Worm (Caenorhabditis elegans) whole organism, late embryonic: ENCODE measurements around the gene T13C5.9.

ENCODE experiments used
- C08G9.2 ChIP-seq: sonication (generic microtip); optimal IDR thresholded peaks from 2 replicates; lab custom pipeline; 2016; ENCODE audit warnings: mild to moderate bottlenecking, missing genetic modification characterization, moderate library complexity, missing compliant biosample characterization
- C38D4.7 ChIP-seq: fragments of 200-800 bp; sonication (Bioruptor generic); optimal IDR thresholded peaks from 2 replicates; lab custom pipeline; 2018; ENCODE audit warnings: mild to moderate bottlenecking, missing genetic modification characterization, moderate library complexity, missing compliant biosample characterization
- K09A11.1 ChIP-seq: sonication (generic microtip); optimal IDR thresholded peaks from 2 replicates; lab custom pipeline; 2017; ENCODE audit warnings: antibody characterized with exemption, mild to moderate bottlenecking, missing genetic modification characterization, missing compliant biosample characterization; ENCODE audit not compliant: insufficient read depth
- T23F11.4 ChIP-seq: fragments of 200-800 bp; sonication (Bioruptor generic); optimal IDR thresholded peaks from 2 replicates; lab custom pipeline; 2018; ENCODE audit warnings: mild to moderate bottlenecking, missing genetic modification characterization, missing compliant biosample characterization
- ahr-1 ChIP-seq: sonication (generic microtip); optimal IDR thresholded peaks from 2 replicates; lab custom pipeline; 2016; ENCODE audit warnings: missing genetic modification characterization, missing compliant biosample characterization
- ama-1 ChIP-seq: fragments of 150-350 bp; optimal IDR thresholded peaks from 2 replicates; lab custom pipeline; 2014
- ceh-22 ChIP-seq: sonication (generic microtip); optimal IDR thresholded peaks from 2 replicates; lab custom pipeline; 2017; ENCODE audit warnings: missing biosample characterization, missing genetic modification characterization
- ceh-30 ChIP-seq: fragments of 150-350 bp; optimal IDR thresholded peaks from 2 replicates; lab custom pipeline; 2014; ENCODE audit warnings: missing biosample characterization, missing genetic modification characterization
- ceh-34 ChIP-seq: sonication (generic microtip); optimal IDR thresholded peaks from 2 replicates; lab custom pipeline; 2016; ENCODE audit warnings: mild to moderate bottlenecking, missing genetic modification characterization, missing compliant biosample characterization
- ceh-45 ChIP-seq: fragments of 200-800 bp; sonication (Bioruptor generic); IDR thresholded peaks from 2 replicates; pipeline ENCODE4 v1.3.6; 2022; ENCODE audit warnings: missing genetic modification reagents, missing genetic modification characterization, missing compliant biosample characterization
- ceh-48 ChIP-seq: sonication (generic microtip); optimal IDR thresholded peaks from 2 replicates; lab custom pipeline; 2016; ENCODE audit warnings: missing genetic modification characterization, inconsistent platforms, missing compliant biosample characterization
- ceh-6 ChIP-seq: fragments of 200-800 bp; sonication (Bioruptor generic); optimal IDR thresholded peaks from 2 replicates; lab custom pipeline; 2018; ENCODE audit warnings: mild to moderate bottlenecking, missing genetic modification characterization, missing compliant biosample characterization
- ceh-9 ChIP-seq: sonication (generic microtip); optimal IDR thresholded peaks from 2 replicates; lab custom pipeline; 2016; ENCODE audit warnings: mild to moderate bottlenecking, missing genetic modification characterization, inconsistent platforms, missing compliant biosample characterization
- che-1 ChIP-seq: sonication (generic microtip); optimal IDR thresholded peaks from 2 replicates; lab custom pipeline; 2016; ENCODE audit warnings: mild to moderate bottlenecking, missing genetic modification characterization, missing compliant biosample characterization
- dve-1 ChIP-seq: sonication (generic microtip); optimal IDR thresholded peaks from 2 replicates; lab custom pipeline; 2017; ENCODE audit warnings: antibody characterized with exemption, mild to moderate bottlenecking, missing genetic modification characterization, missing compliant biosample characterization
- elt-2 ChIP-seq: sonication (generic microtip); optimal IDR thresholded peaks from 2 replicates; lab custom pipeline; 2016; ENCODE audit warnings: missing genetic modification reagents, missing genetic modification characterization, missing compliant biosample characterization
- ets-4 ChIP-seq: sonication (generic microtip); optimal IDR thresholded peaks from 2 replicates; lab custom pipeline; 2016; ENCODE audit warnings: missing genetic modification characterization, missing compliant biosample characterization
- fkh-6 ChIP-seq: sonication (generic microtip); optimal IDR thresholded peaks from 2 replicates; lab custom pipeline; 2016; ENCODE audit warnings: missing genetic modification characterization, missing compliant biosample characterization
- gmeb-2 ChIP-seq: sonication (generic microtip); optimal IDR thresholded peaks from 2 replicates; lab custom pipeline; 2016; ENCODE audit warnings: missing genetic modification characterization, inconsistent platforms, missing compliant biosample characterization
- hlh-13 ChIP-seq: fragments of 200-800 bp; sonication (Bioruptor generic); optimal IDR thresholded peaks from 2 replicates; lab custom pipeline; 2018; ENCODE audit warnings: mild to moderate bottlenecking, missing genetic modification characterization, missing compliant biosample characterization
- hlh-15 ChIP-seq: sonication (generic microtip); optimal IDR thresholded peaks from 2 replicates; lab custom pipeline; 2016; ENCODE audit warnings: missing genetic modification characterization, missing compliant biosample characterization
- hlh-30 ChIP-seq: sonication (generic microtip); optimal IDR thresholded peaks from 2 replicates; lab custom pipeline; 2017; ENCODE audit warnings: antibody characterized with exemption, missing genetic modification characterization, missing compliant biosample characterization; ENCODE audit not compliant: insufficient read depth
- hlh-8 ChIP-seq: sonication (generic microtip); optimal IDR thresholded peaks from 2 replicates; lab custom pipeline; 2016; ENCODE audit warnings: missing genotype, missing genetic modification characterization, missing compliant biosample characterization
- lim-6 ChIP-seq: sonication (generic microtip); optimal IDR thresholded peaks from 2 replicates; lab custom pipeline; 2016; ENCODE audit warnings: missing genetic modification characterization, missing compliant biosample characterization
- lin-11 ChIP-seq: fragments of 200-800 bp; sonication (Bioruptor generic); optimal IDR thresholded peaks from 2 replicates; lab custom pipeline; 2018; ENCODE audit warnings: mild to moderate bottlenecking, missing genetic modification characterization, missing compliant biosample characterization
- madf-2 ChIP-seq: sonication (generic microtip); optimal IDR thresholded peaks from 2 replicates; lab custom pipeline; 2017; ENCODE audit warnings: missing genetic modification characterization, missing compliant biosample characterization
- mec-3 ChIP-seq: sonication (generic microtip); optimal IDR thresholded peaks from 2 replicates; lab custom pipeline; 2016; ENCODE audit warnings: borderline replicate concordance, missing genetic modification characterization, missing compliant biosample characterization
- nfya-1 ChIP-seq: sonication (generic microtip); optimal IDR thresholded peaks from 2 replicates; lab custom pipeline; 2017; ENCODE audit warnings: missing genetic modification characterization, mild to moderate bottlenecking, missing compliant biosample characterization, antibody characterized with exemption, moderate library complexity
- nhr-11 ChIP-seq: fragments of 150-350 bp; optimal IDR thresholded peaks from 2 replicates; lab custom pipeline; 2014; ENCODE audit warnings: missing biosample characterization, missing genetic modification characterization
- npax-4 ChIP-seq: sonication (generic microtip); optimal IDR thresholded peaks from 2 replicates; lab custom pipeline; 2016; ENCODE audit warnings: missing genetic modification characterization, missing compliant biosample characterization
- odd-2 ChIP-seq: sonication (generic microtip); optimal IDR thresholded peaks from 2 replicates; lab custom pipeline; 2017; ENCODE audit warnings: antibody characterized with exemption, mild to moderate bottlenecking, missing genetic modification characterization, missing compliant biosample characterization
- pag-3 ChIP-seq: sonication (generic microtip); optimal IDR thresholded peaks from 2 replicates; lab custom pipeline; 2016; ENCODE audit warnings: missing compliant biosample characterization, missing genetic modification characterization, borderline replicate concordance
- pat-9 ChIP-seq: fragments of 200-800 bp; sonication (Bioruptor generic); optimal IDR thresholded peaks from 2 replicates; lab custom pipeline; 2018; ENCODE audit warnings: mild to moderate bottlenecking, missing genetic modification characterization, moderate library complexity, missing compliant biosample characterization
- pax-1 ChIP-seq: fragments of 150-350 bp; optimal IDR thresholded peaks from 2 replicates; lab custom pipeline; 2014; ENCODE audit warnings: missing biosample characterization, missing genetic modification characterization
- pha-4 ChIP-seq: fragments of 150-350 bp; optimal IDR thresholded peaks from 2 replicates; lab custom pipeline; 2018; ENCODE audit warnings: missing biosample characterization, missing genetic modification reagents, missing genetic modification characterization
- pros-1 ChIP-seq: fragments of 150-350 bp; optimal IDR thresholded peaks from 2 replicates; lab custom pipeline; 2014; ENCODE audit warnings: missing biosample characterization, missing genetic modification reagents, missing genetic modification characterization
- ref-2 ChIP-seq: sonication (generic microtip); optimal IDR thresholded peaks from 2 replicates; lab custom pipeline; 2016; ENCODE audit warnings: missing genetic modification characterization, missing compliant biosample characterization
- rnt-1 ChIP-seq: sonication (generic microtip); optimal IDR thresholded peaks from 2 replicates; lab custom pipeline; 2016; ENCODE audit warnings: missing genetic modification characterization, missing compliant biosample characterization
- sdc-2 ChIP-seq: sonication (generic microtip); optimal IDR thresholded peaks from 2 replicates; lab custom pipeline; 2016; ENCODE audit warnings: missing genotype, missing genetic modification characterization, missing compliant biosample characterization
- sox-4 ChIP-seq: sonication (generic microtip); optimal IDR thresholded peaks from 2 replicates; lab custom pipeline; 2017; ENCODE audit warnings: mild to moderate bottlenecking, missing genetic modification characterization, inconsistent platforms, missing compliant biosample characterization
- syd-9 ChIP-seq: sonication (generic microtip); optimal IDR thresholded peaks from 2 replicates; lab custom pipeline; 2016; ENCODE audit warnings: mild to moderate bottlenecking, missing genetic modification characterization, moderate library complexity, missing compliant biosample characterization
- tbx-2 ChIP-seq: sonication (generic microtip); optimal IDR thresholded peaks from 2 replicates; lab custom pipeline; 2016; ENCODE audit warnings: missing genetic modification characterization, missing compliant biosample characterization
- tbx-7 ChIP-seq: sonication (generic microtip); optimal IDR thresholded peaks from 2 replicates; lab custom pipeline; 2016; ENCODE audit warnings: missing genotype, missing genetic modification characterization, missing compliant biosample characterization
- ttx-3 ChIP-seq: sonication (generic microtip); optimal IDR thresholded peaks from 2 replicates; lab custom pipeline; 2016; ENCODE audit warnings: missing genetic modification reagents, missing genetic modification characterization, missing compliant biosample characterization
- unc-3 ChIP-seq, 2 experiments: fragments of 200-800 bp in 1 of 2; sonication (Bioruptor generic) in 1 of 2; sonication (generic microtip) in 1 of 2; conservative IDR thresholded peaks in 1 of 2; optimal IDR thresholded peaks in 1 of 2; 2 replicates each; pipeline versions ENCODE4 v1.3.6 to Lab custom; 2016 to 2022; ENCODE audit warnings: missing compliant biosample characterization in 2 of 2, missing genetic modification characterization in 2 of 2, missing genetic modification reagents in 1 of 2
- unc-86 ChIP-seq: sonication (generic microtip); optimal IDR thresholded peaks from 2 replicates; lab custom pipeline; 2016; ENCODE audit warnings: missing genetic modification characterization, missing compliant biosample characterization

The T13C5.9 gene

ce11 chrX:6219892-6220291 is 29.8 kb downstream of the T13C5.9 start (continued):
- TF ChIP-seq ceh-30 (tag; lab: Kevin White, UChicago) (no peak), tbx-2 (tag; lab: Kevin White, UChicago) (peak; percentile 36), ref-2 (tag; lab: Kevin White, UChicago) (peak; percentile 42), C38D4.7 (GFP tag; lab: Kevin White, UChicago) (peak; percentile 50), mec-3 (tag; lab: Kevin White, UChicago) (no peak), unc-86 (tag; lab: Kevin White, UChicago) (no peak), npax-4 (tag; lab: Kevin White, UChicago) (no peak), hlh-15 (tag; lab: Kevin White, UChicago) (peak; percentile 35), tbx-7 (no peak), pha-4 (tag; lab: Kevin White, UChicago) (no peak), pax-1 (no peak), syd-9 (tag; lab: Kevin White, UChicago) (peak; percentile 52), ceh-45 (GFP tag; lab: Robert Waterston, UW) (peak; percentile 53; the same call in 1 of the 2 replicates), ceh-6 (GFP tag; lab: Kevin White, UChicago) (peak; percentile 69), hlh-30 (tag; lab: Kevin White, UChicago) (no peak), ceh-22 (tag; lab: Kevin White, UChicago) (no peak), gmeb-2 (tag; lab: Kevin White, UChicago) (peak; percentile 40), hlh-13 (GFP tag; lab: Kevin White, UChicago) (peak; percentile 35), hlh-8 (tag; lab: Kevin White, UChicago) (no peak), lim-6 (tag; lab: Kevin White, UChicago) (no peak), elt-2 (tag; lab: Kevin White, UChicago) (peak; percentile 36), unc-3 (GFP tag; conservative IDR thresholded peaks at IDR 0.05; lab: Robert Waterston, UW) (0 out of 2 replicates have a peak, but pooled peaks have one; percentile 18), unc-3 (tag; optimal IDR thresholded peaks at IDR 0.05; lab: Kevin White, UChicago) (no peak), K09A11.1 (tag; lab: Kevin White, UChicago) (no peak), che-1 (peak; percentile 62), C08G9.2 (tag; lab: Kevin White, UChicago) (peak; percentile 52), fkh-6 (tag; lab: Kevin White, UChicago) (peak; percentile 2), T23F11.4 (GFP tag; lab: Kevin White, UChicago) (peak; percentile 53), ahr-1 (tag; lab: Kevin White, UChicago) (no peak), pag-3 (no peak), ets-4 (tag; lab: Kevin White, UChicago) (no peak), ama-1 (lab: Kevin White, UChicago) (no peak), madf-2 (tag; lab: Kevin White, UChicago) (peak; percentile 47), dve-1 (tag; lab: Kevin White, UChicago) (peak; percentile 63), pat-9 (peak; percentile 12), ceh-9 (tag; lab: Kevin White, UChicago) (no peak), rnt-1 (tag; lab: Kevin White, UChicago) (no peak), sox-4 (tag; lab: Kevin White, UChicago) (no peak), nfya-1 (tag; lab: Kevin White, UChicago) (no peak), lin-11 (tag; lab: Kevin White, UChicago) (peak; percentile 35)

ce11 chrX:6221097-6221496 is 31.0 kb downstream of the T13C5.9 start:
- no peak for TF ChIP-seq odd-2
- TF ChIP-seq ceh-48 (tag; lab: Kevin White, UChicago): no peak
- no peak for TF ChIP-seq pros-1 (tag; lab: Kevin White, UChicago)
- no peak for TF ChIP-seq ama-1 (lab: Kevin White, UChicago)
- TF ChIP-seq pha-4 (tag; lab: Kevin White, UChicago): no peak
- TF ChIP-seq nhr-11 (tag; lab: Kevin White, UChicago): no peak
- no peak for TF ChIP-seq sdc-2
- no peak for TF ChIP-seq lim-6 (tag; lab: Kevin White, UChicago)
- TF ChIP-seq ttx-3 (tag; lab: Kevin White, UChicago): no peak
- TF ChIP-seq pag-3: no peak
- no peak for TF ChIP-seq ceh-34
- no peak for TF ChIP-seq lin-11 (tag; lab: Kevin White, UChicago)
